Fruit fly (Drosophila melanogaster) whole organism, prepupa: ENCODE data around the gene CG14907.

ENCODE experiments used
- CG10669 ChIP-seq: fragments of 200-800 bp; sonication (Bioruptor generic); optimal IDR thresholded peaks from 3 replicates; lab custom pipeline; 2018; ENCODE audit warnings: missing biosample characterization, mild to moderate bottlenecking, missing genetic modification characterization, moderate library complexity
- CG11294 ChIP-seq: fragments of 200-800 bp; sonication (Bioruptor generic); IDR thresholded peaks from 2 replicates; pipeline ENCODE4 v1.3.6; 2022; ENCODE audit warnings: missing biosample characterization, missing genetic modification characterization
- CG11762 ChIP-seq: fragments of 200-800 bp; sonication (Bioruptor generic); optimal IDR thresholded peaks from 3 replicates; lab custom pipeline; 2016; ENCODE audit warnings: missing biosample characterization, missing genetic modification characterization; ENCODE audit not compliant: insufficient read depth
- CG11902 ChIP-seq: fragments of 200-800 bp; sonication (Bioruptor generic); optimal IDR thresholded peaks from 3 replicates; lab custom pipeline; 2016; ENCODE audit warnings: missing biosample characterization, missing genetic modification characterization
- CG15336 ChIP-seq: fragments of 200-800 bp; sonication (Bioruptor generic); IDR thresholded peaks from 2 replicates; pipeline ENCODE4 v1.3.6; 2022; ENCODE audit warnings: missing biosample characterization, missing genetic modification characterization
- CG1621 ChIP-seq: fragments of 200-800 bp; sonication (Bioruptor generic); optimal IDR thresholded peaks from 3 replicates; lab custom pipeline; 2018; ENCODE audit warnings: missing biosample characterization, mild to moderate bottlenecking, missing genetic modification characterization
- CG3032 ChIP-seq: fragments of 200-800 bp; optimal IDR thresholded peaks from 2 replicates; lab custom pipeline; 2019; ENCODE audit warnings: missing biosample characterization, mild to moderate bottlenecking, missing genetic modification characterization, moderate library complexity
- CG31627 ChIP-seq: fragments of 200-800 bp; sonication (Bioruptor generic); optimal IDR thresholded peaks from 3 replicates; lab custom pipeline; 2016; ENCODE audit warnings: missing biosample characterization, missing genetic modification characterization
- CG4318 ChIP-seq: fragments of 200-800 bp; sonication (Bioruptor generic); optimal IDR thresholded peaks from 3 replicates; lab custom pipeline; 2017; ENCODE audit warnings: missing biosample characterization, mild to moderate bottlenecking, missing genetic modification characterization
- CG6792 ChIP-seq: fragments of 200-800 bp; sonication (Bioruptor generic); optimal IDR thresholded peaks from 3 replicates; lab custom pipeline; 2016; ENCODE audit warnings: missing biosample characterization, missing genetic modification characterization
- CG6808 ChIP-seq: fragments of 200-800 bp; sonication (Bioruptor generic); optimal IDR thresholded peaks from 3 replicates; lab custom pipeline; 2017; ENCODE audit warnings: missing biosample characterization, missing genetic modification characterization, mild to moderate bottlenecking, moderate library complexity, missing genetic modification reagents
- CG6854 ChIP-seq: fragments of 200-800 bp; sonication (Bioruptor generic); optimal IDR thresholded peaks from 2 replicates; lab custom pipeline; 2017; ENCODE audit warnings: missing biosample characterization, mild to moderate bottlenecking, missing genetic modification characterization
- CG8119 ChIP-seq: fragments of 200-800 bp; sonication (Bioruptor generic); IDR thresholded peaks from 3 replicates; pipeline ENCODE4 v1.3.6; 2022; ENCODE audit warnings: missing biosample characterization, missing genetic modification characterization
- CG9139 ChIP-seq: fragments of 200-800 bp; sonication (Bioruptor generic); optimal IDR thresholded peaks from 3 replicates; lab custom pipeline; 2017; ENCODE audit warnings: missing biosample characterization, mild to moderate bottlenecking, missing genetic modification characterization
- Eip78C ChIP-seq: fragments of 200-800 bp; sonication (Bioruptor generic); peaks from one replicate; lab custom pipeline; 2016; ENCODE audit warnings: missing biosample characterization, missing genetic modification characterization
- Eip93F ChIP-seq: fragments of 200-800 bp; sonication (Bioruptor generic); optimal IDR thresholded peaks from 2 replicates; lab custom pipeline; 2016; ENCODE audit warnings: missing biosample characterization, mild to moderate bottlenecking, missing genetic modification characterization
- Ets21C ChIP-seq: fragments of 200-800 bp; sonication (Bioruptor generic); optimal IDR thresholded peaks from 3 replicates; lab custom pipeline; 2016; ENCODE audit warnings: missing biosample characterization, missing genetic modification characterization
- Ets96B ChIP-seq: fragments of 200-800 bp; optimal IDR thresholded peaks from 2 replicates; lab custom pipeline; 2019; ENCODE audit warnings: missing biosample characterization, mild to moderate bottlenecking, missing genetic modification characterization, moderate library complexity
- Gug ChIP-seq: fragments of 200-800 bp; sonication (Bioruptor generic); IDR thresholded peaks from 2 replicates; pipeline ENCODE4 v1.3.6; 2022; ENCODE audit warnings: missing biosample characterization, missing genetic modification characterization
- Lpt ChIP-seq: fragments of 200-800 bp; sonication (Bioruptor generic); optimal IDR thresholded peaks from 3 replicates; lab custom pipeline; 2016; ENCODE audit warnings: missing biosample characterization, missing genetic modification characterization
- Sox14 ChIP-seq: fragments of 200-800 bp; sonication (Bioruptor generic); optimal IDR thresholded peaks from 3 replicates; lab custom pipeline; 2016; ENCODE audit warnings: missing biosample characterization, missing genetic modification characterization
- Sox15 ChIP-seq: fragments of 200-800 bp; sonication (Bioruptor generic); optimal IDR thresholded peaks from 3 replicates; lab custom pipeline; 2016; ENCODE audit warnings: missing biosample characterization, missing genetic modification characterization
- cyc ChIP-seq: fragments of 200-800 bp; sonication (Bioruptor generic); optimal IDR thresholded peaks from 3 replicates; lab custom pipeline; 2016; ENCODE audit warnings: missing biosample characterization, missing genetic modification characterization
- dsx ChIP-seq: fragments of 200-800 bp; optimal IDR thresholded peaks from 3 replicates; lab custom pipeline; 2019; ENCODE audit warnings: missing biosample characterization, mild to moderate bottlenecking, missing genetic modification characterization, moderate library complexity; ENCODE audit not compliant: poor library complexity, severe bottlenecking
- esn ChIP-seq: fragments of 200-800 bp; sonication (Bioruptor generic); optimal IDR thresholded peaks from 2 replicates; lab custom pipeline; 2016; ENCODE audit warnings: missing biosample characterization, mild to moderate bottlenecking, missing genetic modification characterization, moderate library complexity
- fd85E ChIP-seq: fragments of 200-800 bp; sonication (Bioruptor generic); optimal IDR thresholded peaks from 3 replicates; lab custom pipeline; 2016; ENCODE audit warnings: missing biosample characterization, missing genetic modification characterization
- fkh ChIP-seq: fragments of 200-800 bp; sonication (Bioruptor generic); optimal IDR thresholded peaks from 3 replicates; lab custom pipeline; 2017; ENCODE audit warnings: missing biosample characterization, mild to moderate bottlenecking, missing genetic modification characterization, moderate library complexity
- lz ChIP-seq: fragments of 200-800 bp; sonication (Bioruptor generic); optimal IDR thresholded peaks from 3 replicates; lab custom pipeline; 2016; ENCODE audit warnings: missing biosample characterization, missing genetic modification characterization
- ss ChIP-seq, 2 experiments: fragments of 200-800 bp; sonication (Bioruptor generic); optimal IDR thresholded peaks; 2 replicates in 1 of 2; 3 replicates in 1 of 2; lab custom pipeline; 2017 to 2018; ENCODE audit warnings: mild to moderate bottlenecking in 2 of 2, missing biosample characterization in 2 of 2, missing genetic modification characterization in 2 of 2, moderate library complexity in 1 of 2
- topi ChIP-seq: fragments of 200-800 bp; sonication (Bioruptor generic); optimal IDR thresholded peaks from 3 replicates; lab custom pipeline; 2016; ENCODE audit warnings: missing biosample characterization, missing genetic modification characterization

The CG14907 gene

dm6 chr3R:16655000-16655493, 2.9 kb upstream of the CG14907 start:
- TF ChIP-seq CG6854 (GFP tag; lab: Kevin White, UChicago) (no peak), fkh (GFP tag; lab: Kevin White, UChicago) (peak; percentile 69), CG10669 (GFP tag; lab: Kevin White, UChicago) (peak; percentile 50)
- TF ChIP-seq, all 60 proteins: peak for 2

- no peak for TF ChIP-seq dsx
- peak; percentile 34 for TF ChIP-seq Eip78C (GFP tag; lab: Kevin White, UChicago)
- TF ChIP-seq, all 60 proteins: peak for 1
Observed at dm6 chr3R:16650950-16651349, 1.2 kb downstream of the CG14907 start, which contains the start of gene Mettl4. TSS of gene Mettl4 (minus strand) at chr3R:16651157.

dm6 chr3R:16649282-16649681, 2.8 kb downstream of the CG14907 start:
- no peak for TF ChIP-seq CG6808 (GFP tag; lab: Kevin White, UChicago)

- TF ChIP-seq CG6854 (GFP tag; lab: Kevin White, UChicago) (peak; percentile 53), fd85E (GFP tag; lab: Kevin White, UChicago) (no peak)
- TF ChIP-seq, all 60 proteins: peak for 1
Observed at dm6 chr3R:16647716-16648016, 4.5 kb downstream of the CG14907 start.

- peak; percentile 91 for TF ChIP-seq Eip78C (GFP tag; lab: Kevin White, UChicago)
- peak; percentile 62 for TF ChIP-seq cyc (GFP tag; lab: Kevin White, UChicago)
- TF ChIP-seq CG1621, result no peak
- peak; percentile 65; the same call in 2 of the 3 replicates for TF ChIP-seq CG8119
- TF ChIP-seq CG11294 (GFP tag; lab: Robert Waterston, UW), result peak; percentile 49; the same call in 1 of the 2 replicates
- no peak for TF ChIP-seq CG4318 (GFP tag; lab: Kevin White, UChicago)
- peak; percentile 77 for TF ChIP-seq CG3032 (tag; lab: Kevin White, UChicago)
- TF ChIP-seq Sox14 (GFP tag; lab: Kevin White, UChicago), result peak; percentile 60
- TF ChIP-seq CG15336, result peak; percentile 45
- peak; percentile 70 for TF ChIP-seq esn (GFP tag; lab: Kevin White, UChicago)
- TF ChIP-seq ss (GFP tag; optimal IDR thresholded peaks at IDR 0.05; lab: Kevin White, UChicago), result peak in 1 of 2 experiments; percentile 0
- peak; percentile 59 for TF ChIP-seq Sox15 (GFP tag; lab: Kevin White, UChicago)
- TF ChIP-seq CG9139 (GFP tag; lab: Kevin White, UChicago), result no peak
- peak; percentile 53 for TF ChIP-seq CG11762 (GFP tag; lab: Kevin White, UChicago)
- peak; percentile 66 for TF ChIP-seq CG31627 (GFP tag; lab: Kevin White, UChicago)
- no peak for TF ChIP-seq Eip93F (GFP tag; lab: Kevin White, UChicago)
- peak; percentile 39 for TF ChIP-seq CG11902
- TF ChIP-seq fkh (GFP tag; lab: Kevin White, UChicago), result peak; percentile 52
- TF ChIP-seq Ets96B (tag; lab: Kevin White, UChicago), result peak; percentile 50
- no peak for TF ChIP-seq Ets21C (GFP tag; lab: Kevin White, UChicago)
- peak; percentile 68 for TF ChIP-seq topi (GFP tag; lab: Kevin White, UChicago)
- no peak for TF ChIP-seq Lpt (GFP tag; lab: Kevin White, UChicago)
- TF ChIP-seq CG6792 (GFP tag; lab: Kevin White, UChicago), result peak; percentile 49
- TF ChIP-seq Gug (GFP tag; lab: Robert Waterston, UW), result peak; percentile 56
- TF ChIP-seq lz (GFP tag; lab: Kevin White, UChicago), result peak; percentile 69
Observed at dm6 chr3R:16646952-16647715, 5.0 kb downstream of the CG14907 start, which contains the start of the genes CG10324 and CCT3. TSS of gene CG10324 (minus strand) at chr3R:16647004. TSS of gene CCT3 (plus strand) at chr3R:16647605.
